Worm (Caenorhabditis elegans): ENCODE data around the gene srw-98.

DNA sequence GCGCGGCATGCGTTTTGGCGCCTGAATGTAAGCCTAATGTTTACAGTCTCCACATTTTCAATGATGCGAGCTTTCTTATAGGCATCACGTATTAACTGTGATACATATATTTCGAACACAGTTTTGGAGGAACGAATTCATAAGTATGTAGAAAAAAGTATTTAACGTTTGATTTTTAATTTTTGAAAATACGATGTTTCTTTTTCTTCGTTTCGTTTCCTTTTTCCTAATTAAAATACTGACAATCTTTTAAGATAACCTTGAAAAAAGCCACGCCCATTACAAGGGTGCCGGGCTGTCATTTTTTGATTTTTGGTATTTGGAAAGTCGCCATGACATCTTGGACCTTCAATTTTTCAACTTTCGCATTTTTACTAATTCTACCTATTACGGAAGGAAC lies 13.2 kb downstream of the srw-98 start, which contains the start of gene K04F1.9:
- TF ChIP-seq mep-1 (tag; optimal IDR thresholded peaks at IDR 0.05) (no peak), pha-4 (tag; optimal IDR thresholded peaks at IDR 0.05) (no peak), nhr-237 (tag; optimal IDR thresholded peaks at IDR 0.05) (no peak), ham-2 (GFP tag; optimal IDR thresholded peaks at IDR 0.05) (no peak), unc-39 (tag; optimal IDR thresholded peaks at IDR 0.05) (no peak), snpc-4 (tag; optimal IDR thresholded peaks at IDR 0.05) (no peak), nhr-12 (tag; optimal IDR thresholded peaks at IDR 0.05) (no peak), elt-1 (tag; optimal IDR thresholded peaks at IDR 0.05; ENCODE audit: borderline replicate concordance, insufficient read depth) (no peak)
